Fruit fly (Drosophila melanogaster): Measurements from ENCODE around the gene CG33159.

The CG33159 gene

dm6 chr3L:3161968-3162367, 42.3 kb downstream of the CG33159 start, which contains the start of gene rasp (continued):
- TF ChIP-seq Tbp (GFP tag; optimal IDR thresholded peaks at IDR 0.05) (no peak), aop (GFP tag; IDR thresholded peaks at IDR 0.05) (no peak), sna (GFP tag; IDR thresholded peaks at IDR 0.05; ENCODE audit: partially characterized antibody) (0 out of 2 replicates have a peak, but pooled peaks have one; percentile 29), schlank (tag; optimal IDR thresholded peaks at IDR 0.05) (no peak), CG11093 (GFP tag; IDR thresholded peaks at IDR 0.05) (no peak), CG7556 (GFP tag; optimal IDR thresholded peaks at IDR 0.05) (no peak), prd (optimal IDR thresholded peaks at IDR 0.05) (no peak), prd (GFP tag; IDR thresholded peaks at IDR 0.05) (no peak), CG13287 (GFP tag; IDR thresholded peaks at IDR 0.05; ENCODE audit: partially characterized antibody) (peak; percentile 49), ranshi (GFP tag; IDR thresholded peaks at IDR 0.05) (no peak), CG7786 (GFP tag; optimal IDR thresholded peaks at IDR 0.05) (no peak), sug (tag; optimal IDR thresholded peaks at IDR 0.05) (no peak), CG15696 (tag; optimal IDR thresholded peaks at IDR 0.05) (no peak), gro (GFP tag; optimal IDR thresholded peaks at IDR 0.05) (no peak), Side (GFP tag; optimal IDR thresholded peaks at IDR 0.05) (no peak), CG4282 (GFP tag; optimal IDR thresholded peaks at IDR 0.05) (no peak), jumu (GFP tag; optimal IDR thresholded peaks at IDR 0.05) (no peak), tio (GFP tag; optimal IDR thresholded peaks at IDR 0.05) (no peak), HLH4C (GFP tag; IDR thresholded peaks at IDR 0.05; ENCODE audit: partially characterized antibody) (no peak), Bteb2 (GFP tag; optimal IDR thresholded peaks at IDR 0.05) (no peak), CG8290 (GFP tag; optimal IDR thresholded peaks at IDR 0.05) (no peak), CG8290 (tag; optimal IDR thresholded peaks at IDR 0.05) (no peak), Vsx1 (GFP tag; optimal IDR thresholded peaks at IDR 0.05) (no peak), HHEX (GFP tag; optimal IDR thresholded peaks at IDR 0.05) (no peak), kni (GFP tag; optimal IDR thresholded peaks at IDR 0.05) (no peak), amos (GFP tag; IDR thresholded peaks at IDR 0.05; ENCODE audit: partially characterized antibody) (peak; percentile 48), CG42726 (GFP tag; IDR thresholded peaks at IDR 0.05; ENCODE audit: partially characterized antibody) (no peak), CG4404 (GFP tag; IDR thresholded peaks at IDR 0.05) (no peak), Atf6 (GFP tag; IDR thresholded peaks at IDR 0.05) (no peak), gce (GFP tag; IDR thresholded peaks at IDR 0.05) (no peak), HLHmδ (GFP tag; optimal IDR thresholded peaks at IDR 0.05) (no peak), CG15479 (GFP tag; optimal IDR thresholded peaks at IDR 0.05) (no peak), MBD-R2 (GFP tag; IDR thresholded peaks at IDR 0.05) (peak; percentile 51), seq (GFP tag; IDR thresholded peaks at IDR 0.05) (no peak), sr (GFP tag; IDR thresholded peaks at IDR 0.05) (no peak), pzg (GFP tag; optimal IDR thresholded peaks at IDR 0.05) (peak; percentile 27), jigr1 (GFP tag; IDR thresholded peaks at IDR 0.05) (no peak), zfh2 (GFP tag; optimal IDR thresholded peaks at IDR 0.05) (no peak), lbe (GFP tag; optimal IDR thresholded peaks at IDR 0.05) (no peak), hbn (GFP tag; IDR thresholded peaks at IDR 0.05; ENCODE audit: partially characterized antibody) (peak; percentile 55), vfl (GFP tag; optimal IDR thresholded peaks at IDR 0.05) (no peak), trem (tag; optimal IDR thresholded peaks at IDR 0.05) (peak; percentile 11)
